Worm (Caenorhabditis elegans) whole organism, L1 larva: ENCODE data around the gene kcc-1.

ENCODE experiments used
- C16A3.4 ChIP-seq: fragments of 150-350 bp; optimal IDR thresholded peaks from 2 replicates; lab custom pipeline; 2014; ENCODE audit warnings: missing biosample characterization, missing genetic modification characterization
- F16B12.6 ChIP-seq: fragments of 150-350 bp; optimal IDR thresholded peaks from 2 replicates; lab custom pipeline; 2014; ENCODE audit warnings: missing biosample characterization, missing genetic modification characterization
- ceh-63 ChIP-seq: fragments of 200-800 bp; sonication (Bioruptor generic); optimal IDR thresholded peaks from 2 replicates; lab custom pipeline; 2018; ENCODE audit warnings: mild to moderate bottlenecking, missing genetic modification characterization, missing compliant biosample characterization
- dsc-1 ChIP-seq: sonication (generic microtip); optimal IDR thresholded peaks from 2 replicates; lab custom pipeline; 2016; ENCODE audit warnings: mild to moderate bottlenecking, missing genetic modification characterization, missing compliant biosample characterization
- efl-1 ChIP-seq, 4 experiments: fragments of 150-350 bp; optimal IDR thresholded peaks in 3 of 4; peaks in 1 of 4; 1 replicate in 1 of 4; 2 replicates in 3 of 4; lab custom pipeline; 2014; ENCODE audit warnings: missing biosample characterization in 2 of 4, missing genetic modification characterization in 2 of 4, missing genetic modification reagents in 2 of 4
- egl-13 ChIP-seq: sonication (generic microtip); optimal IDR thresholded peaks from 2 replicates; lab custom pipeline; 2016; ENCODE audit warnings: missing genotype, missing genetic modification reagents, missing genetic modification characterization, missing compliant biosample characterization
- egl-27 ChIP-seq, 2 experiments: fragments of 150-350 bp in 1 of 2; sonication (generic microtip); optimal IDR thresholded peaks; 3 replicates each; lab custom pipeline; 2017 to 2018; ENCODE audit warnings: missing biosample characterization in 2 of 2, missing genetic modification characterization in 2 of 2, missing genetic modification reagents in 2 of 2
- elt-2 ChIP-seq: sonication (generic microtip); optimal IDR thresholded peaks from 2 replicates; lab custom pipeline; 2016; ENCODE audit warnings: missing genetic modification characterization, mild to moderate bottlenecking, inconsistent platforms, missing compliant biosample characterization, missing genetic modification reagents
- ets-5 ChIP-seq: fragments of 200-800 bp; sonication (Bioruptor generic); IDR thresholded peaks from 2 replicates; pipeline ENCODE4 v1.3.6; 2022; ENCODE audit warnings: missing genetic modification characterization, missing compliant biosample characterization
- fkh-10 ChIP-seq: sonication (generic microtip); optimal IDR thresholded peaks from 2 replicates; lab custom pipeline; 2017; ENCODE audit warnings: missing biosample characterization, missing genetic modification reagents, missing genetic modification characterization
- fkh-8 ChIP-seq: sonication (generic microtip); optimal IDR thresholded peaks from 2 replicates; lab custom pipeline; 2016; ENCODE audit warnings: mild to moderate bottlenecking, missing genetic modification characterization, missing compliant biosample characterization
- fos-1 ChIP-seq: fragments of 150-350 bp; optimal IDR thresholded peaks from 2 replicates; lab custom pipeline; 2014; ENCODE audit warnings: missing biosample characterization, missing genetic modification characterization
- grh-1 ChIP-seq: fragments of 200-800 bp; sonication (Bioruptor generic); IDR thresholded peaks from 2 replicates; pipeline ENCODE4 v1.3.6; 2022; ENCODE audit warnings: missing genetic modification reagents, missing genetic modification characterization, missing compliant biosample characterization
- hlh-17 ChIP-seq: fragments of 200-800 bp; sonication (Bioruptor generic); optimal IDR thresholded peaks from 2 replicates; lab custom pipeline; 2018; ENCODE audit warnings: missing genetic modification characterization, mild to moderate bottlenecking, missing compliant biosample characterization, moderate library complexity, borderline replicate concordance
- jun-1 ChIP-seq: fragments of 150-350 bp; optimal IDR thresholded peaks from 2 replicates; lab custom pipeline; 2014; ENCODE audit warnings: missing biosample characterization, missing genetic modification reagents, missing genetic modification characterization
- lin-14 ChIP-seq: fragments of 200-800 bp; sonication (Bioruptor generic); optimal IDR thresholded peaks from 2 replicates; lab custom pipeline; 2018; ENCODE audit warnings: mild to moderate bottlenecking, missing genetic modification characterization, moderate library complexity, missing compliant biosample characterization
- lin-35 ChIP-seq, 2 experiments: fragments of 150-350 bp; optimal IDR thresholded peaks; 2 replicates each; lab custom pipeline; 2014; ENCODE audit warnings: missing biosample characterization in 2 of 2, missing genetic modification characterization in 2 of 2, missing genetic modification reagents in 2 of 2
- lsy-2 ChIP-seq, 2 experiments: fragments of 150-350 bp; optimal IDR thresholded peaks; 2 replicates each; lab custom pipeline; 2014; ENCODE audit warnings: missing biosample characterization in 2 of 2, missing genetic modification characterization in 2 of 2
- mab-9 ChIP-seq: fragments of 200-800 bp; sonication (Bioruptor generic); IDR thresholded peaks from 2 replicates; pipeline ENCODE4 v1.3.6; 2022; ENCODE audit warnings: missing genetic modification reagents, missing genetic modification characterization, missing compliant biosample characterization
- mdl-1 ChIP-seq, 2 experiments: fragments of 150-350 bp; optimal IDR thresholded peaks; 2 replicates each; lab custom pipeline; 2014 to 2017; ENCODE audit warnings: missing biosample characterization in 2 of 2, missing genetic modification characterization in 2 of 2, inconsistent platforms in 1 of 2
- mef-2 ChIP-seq: fragments of 150-350 bp; optimal IDR thresholded peaks from 2 replicates; lab custom pipeline; 2014; ENCODE audit warnings: missing biosample characterization, missing genetic modification characterization
- mep-1 ChIP-seq: fragments of 150-350 bp; optimal IDR thresholded peaks from 2 replicates; lab custom pipeline; 2014; ENCODE audit warnings: missing biosample characterization, missing genetic modification characterization
- nhr-19 ChIP-seq: fragments of 200-800 bp; sonication (Bioruptor generic); conservative IDR thresholded peaks from 2 replicates; pipeline ENCODE4 v1.3.6; 2022; ENCODE audit warnings: missing genetic modification characterization, missing compliant biosample characterization
- nhr-20 ChIP-seq: sonication (generic microtip); optimal IDR thresholded peaks from 2 replicates; lab custom pipeline; 2016; ENCODE audit warnings: mild to moderate bottlenecking, missing genetic modification characterization, missing compliant biosample characterization
- nhr-237 ChIP-seq: fragments of 150-350 bp; optimal IDR thresholded peaks from 2 replicates; lab custom pipeline; 2014; ENCODE audit warnings: missing biosample characterization, missing genetic modification characterization
- nhr-71 ChIP-seq: sonication (generic microtip); optimal IDR thresholded peaks from 2 replicates; lab custom pipeline; 2016; ENCODE audit warnings: mild to moderate bottlenecking, missing genetic modification characterization, moderate library complexity, missing compliant biosample characterization
- nhr-85 ChIP-seq: sonication (generic microtip); peaks from one replicate; lab custom pipeline; 2016; ENCODE audit warnings: missing genetic modification characterization, inconsistent platforms, missing compliant biosample characterization
- rnt-1 ChIP-seq: sonication (generic microtip); optimal IDR thresholded peaks from 2 replicates; lab custom pipeline; 2016; ENCODE audit warnings: mild to moderate bottlenecking, missing genetic modification characterization, moderate library complexity, missing compliant biosample characterization
- skn-1 ChIP-seq: fragments of 150-350 bp; optimal IDR thresholded peaks from 2 replicates; lab custom pipeline; 2014; ENCODE audit warnings: missing biosample characterization, missing genetic modification characterization
- snu-23 ChIP-seq: sonication (generic microtip); optimal IDR thresholded peaks from 2 replicates; lab custom pipeline; 2016; ENCODE audit warnings: missing genetic modification characterization, missing compliant biosample characterization
- sptf-1 ChIP-seq: fragments of 150-350 bp; optimal IDR thresholded peaks from 2 replicates; lab custom pipeline; 2014; ENCODE audit warnings: missing biosample characterization, missing genetic modification characterization
- tbx-2 ChIP-seq: sonication (generic microtip); optimal IDR thresholded peaks from 2 replicates; lab custom pipeline; 2016; ENCODE audit warnings: missing genetic modification characterization, missing compliant biosample characterization
- unc-130 ChIP-seq: fragments of 150-350 bp; optimal IDR thresholded peaks from 2 replicates; lab custom pipeline; 2017; ENCODE audit warnings: missing biosample characterization, missing genetic modification characterization, inconsistent platforms
- unc-62 ChIP-seq: fragments of 150-350 bp; optimal IDR thresholded peaks from 2 replicates; lab custom pipeline; 2014; ENCODE audit warnings: missing biosample characterization, missing genetic modification reagents, missing genetic modification characterization

The kcc-1 gene

DNA sequence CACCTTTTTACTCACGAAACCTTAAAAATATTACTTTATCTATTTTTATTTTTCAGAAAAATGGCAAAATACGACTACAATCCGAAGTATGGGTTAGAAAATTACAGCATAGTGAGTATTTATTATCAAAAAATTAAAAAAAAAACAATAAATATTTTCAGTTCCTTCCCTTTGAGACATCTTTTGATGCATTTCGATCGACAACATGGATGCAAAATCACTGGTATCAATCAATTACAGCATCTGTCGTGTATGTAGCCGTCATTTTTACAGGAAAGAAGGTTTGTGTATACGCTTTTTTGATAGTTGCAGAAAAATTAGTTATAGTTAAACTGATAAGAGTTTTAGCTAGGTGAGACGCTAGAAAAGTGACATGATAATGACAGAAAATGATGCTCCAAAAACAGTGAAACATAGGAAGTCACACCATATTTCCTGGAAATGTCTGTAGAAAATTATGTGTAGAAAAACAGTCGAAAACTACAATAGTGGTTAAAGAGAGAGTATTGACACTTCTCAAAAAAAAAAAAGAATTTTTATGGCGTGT lies 31.7 kb downstream of the kcc-1 start, which contains the start of gene elo-3:
Gene elo-3 (plus strand): TSS at position 51 of the 547 bp plus-strand sequence.
- TF ChIP-seq elt-2 (peak; percentile 4), unc-62 (GFP tag; lab: Kevin White, UChicago) (no peak), F16B12.6 (tag; lab: Kevin White, UChicago) (no peak), mab-9 (GFP tag; lab: Robert Waterston, UW) (no peak), lin-35 (GFP tag; optimal IDR thresholded peaks at IDR 0.05; lab: Kevin White, UChicago) (no peak)

DNA sequence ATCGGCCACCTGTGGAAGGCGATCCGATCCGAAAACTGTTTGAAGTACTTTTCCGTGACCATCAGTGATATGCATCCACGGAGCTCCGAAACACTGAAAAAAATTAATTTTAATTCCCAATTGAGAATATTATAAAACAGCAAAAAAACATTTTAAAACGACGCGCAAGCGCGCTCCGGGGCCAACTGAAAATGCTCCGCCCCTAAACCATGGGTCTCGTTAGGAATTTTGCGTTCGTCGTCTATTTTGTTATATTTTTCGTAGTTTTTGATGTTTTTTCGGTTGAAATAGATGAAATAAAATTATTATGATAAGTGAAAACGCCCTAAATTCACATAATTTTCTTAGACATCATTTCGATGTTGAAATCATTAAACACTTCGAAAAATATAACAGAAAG lies 34.5 kb downstream of the kcc-1 start:
- no peak for TF ChIP-seq fkh-8 (tag; lab: Kevin White, UChicago)
- no peak for TF ChIP-seq sptf-1 (tag; lab: Kevin White, UChicago)
- no peak for TF ChIP-seq ets-5
- TF ChIP-seq nhr-19 (GFP tag; lab: Robert Waterston, UW): no peak
- no peak for TF ChIP-seq fos-1 (tag; lab: Kevin White, UChicago)
- no peak for TF ChIP-seq dsc-1 (tag; lab: Kevin White, UChicago)
- no peak for TF ChIP-seq rnt-1 (tag; lab: Kevin White, UChicago)
- no peak for TF ChIP-seq tbx-2 (tag; lab: Kevin White, UChicago)
- no peak for TF ChIP-seq jun-1 (tag; lab: Kevin White, UChicago)
- TF ChIP-seq efl-1 (optimal IDR thresholded peaks at IDR 0.05; lab: Kevin White, UChicago): no peak
- TF ChIP-seq efl-1 (GFP tag; optimal IDR thresholded peaks at IDR 0.05 in 1 of 2; lab: Kevin White, UChicago): no peak
- no peak for TF ChIP-seq ceh-63 (GFP tag; lab: Kevin White, UChicago)
- no peak for TF ChIP-seq hlh-17 (GFP tag; lab: Kevin White, UChicago)
- TF ChIP-seq, all 84 proteins: peak for 0

- TF ChIP-seq nhr-85 (tag; lab: Kevin White, UChicago) (peak; percentile 12), fkh-8 (tag; lab: Kevin White, UChicago) (no peak), sptf-1 (tag; lab: Kevin White, UChicago) (no peak), tbx-2 (tag; lab: Kevin White, UChicago) (peak; percentile 29), mep-1 (tag; lab: Kevin White, UChicago) (no peak), nhr-71 (tag; lab: Kevin White, UChicago) (peak; percentile 74), elt-2 (peak; percentile 15), skn-1 (tag; lab: Kevin White, UChicago) (no peak), snu-23 (GFP tag; lab: Kevin White, UChicago) (peak; percentile 41), fkh-10 (GFP tag; lab: Kevin White, UChicago) (no peak), mef-2 (peak; percentile 51), unc-130 (tag; lab: Kevin White, UChicago) (peak; percentile 56), C16A3.4 (tag; lab: Kevin White, UChicago) (peak; percentile 14), nhr-20 (tag; lab: Kevin White, UChicago) (peak; percentile 53), jun-1 (tag; lab: Kevin White, UChicago) (no peak), lin-35 (GFP tag; optimal IDR thresholded peaks at IDR 0.05; lab: Kevin White, UChicago) (peak in 1 of 2 experiments; percentile 10), egl-27 (tag; optimal IDR thresholded peaks at IDR 0.05; lab: Kevin White, UChicago) (no peak), rnt-1 (tag; lab: Kevin White, UChicago) (peak; percentile 59), mdl-1 (tag; optimal IDR thresholded peaks at IDR 0.05; lab: Kevin White, UChicago) (peak in 1 of 2 experiments; percentile 79), nhr-237 (tag; lab: Kevin White, UChicago) (no peak), egl-13 (no peak), lin-14 (GFP tag; lab: Kevin White, UChicago) (peak; percentile 75), lsy-2 (tag; optimal IDR thresholded peaks at IDR 0.05; lab: Kevin White, UChicago) (peak in 1 of 2 experiments; percentile 37), grh-1 (GFP tag; lab: Robert Waterston, UW) (no peak)
- TF ChIP-seq, all 84 proteins: peak for 14
Observed at ce11 chrIV:7242220-7242789, 36.2 kb downstream of the kcc-1 start, which contains the start of gene gstk-2. gstk-2 (minus strand) TSS chrIV:7242270.
